Worm (Caenorhabditis elegans): ENCODE data around the gene sre-15.

Gene sre-15

ce11 chrIV:12208984-12209676, 35.5 kb downstream of the sre-15 start, which contains the start of the genes marb-1 and F35G2.3 (continued):
- peak; percentile 26 for TF ChIP-seq F13H6.1 (tag; optimal IDR thresholded peaks at IDR 0.05)
- peak; percentile 93 for TF ChIP-seq R02D3.7 (tag; optimal IDR thresholded peaks at IDR 0.05)
- peak; percentile 20 for TF ChIP-seq sma-3 (GFP tag; optimal IDR thresholded peaks at IDR 0.05)
- peak; percentile 94 for TF ChIP-seq gmeb-1 (tag; optimal IDR thresholded peaks at IDR 0.05)
- TF ChIP-seq unc-39 (tag; optimal IDR thresholded peaks at IDR 0.05), result no peak
- TF ChIP-seq elt-1 (tag; optimal IDR thresholded peaks at IDR 0.05), result no peak
- no peak for TF ChIP-seq nhr-10 (tag; optimal IDR thresholded peaks at IDR 0.05)
- TF ChIP-seq crh-2 (tag; optimal IDR thresholded peaks at IDR 0.05), result peak; percentile 54
- TF ChIP-seq Y55F3AM.14 (GFP tag; optimal IDR thresholded peaks at IDR 0.05), result no peak
- TF ChIP-seq ztf-11 (tag; optimal IDR thresholded peaks at IDR 0.05), result no peak
- no peak for TF ChIP-seq nhr-11 (tag; optimal IDR thresholded peaks at IDR 0.05)
- peak; percentile 29 to 80 for TF ChIP-seq lsy-2 (tag; optimal IDR thresholded peaks at IDR 0.05)
- no peak for TF ChIP-seq aly-2 (tag; optimal IDR thresholded peaks at IDR 0.05)
- TF ChIP-seq nhr-21 (tag; optimal IDR thresholded peaks at IDR 0.05), result peak; percentile 45

- TF ChIP-seq ama-1 (optimal IDR thresholded peaks at IDR 0.05) (peak; percentile 51), nhr-129 (tag; optimal IDR thresholded peaks at IDR 0.05) (peak; percentile 47), R02D3.7 (tag; optimal IDR thresholded peaks at IDR 0.05) (no peak)
These were observed 36.7 kb downstream of the sre-15 start for ce11 chrIV:12207873-12208272.

ce11 chrIV:12207454-12207853, 37.2 kb downstream of the sre-15 start:
- TF ChIP-seq unc-62 (GFP tag; optimal IDR thresholded peaks at IDR 0.05) (no peak), ztf-1 (GFP tag; conservative IDR thresholded peaks at IDR 0.05) (no peak), F13H6.1 (tag; optimal IDR thresholded peaks at IDR 0.05) (no peak), elt-3 (tag; optimal IDR thresholded peaks at IDR 0.05) (no peak), nhr-11 (tag; optimal IDR thresholded peaks at IDR 0.05) (no peak), unc-39 (tag; optimal IDR thresholded peaks at IDR 0.05) (no peak), peb-1 (tag; optimal IDR thresholded peaks at IDR 0.05) (no peak), nhr-237 (tag; optimal IDR thresholded peaks at IDR 0.05) (no peak), nhr-77 (tag; optimal IDR thresholded peaks at IDR 0.05) (no peak), sma-3 (GFP tag; optimal IDR thresholded peaks at IDR 0.05) (no peak), alr-1 (tag; optimal IDR thresholded peaks at IDR 0.05) (no peak)

- TF ChIP-seq ztf-11 (tag; optimal IDR thresholded peaks at IDR 0.05), result no peak
- TF ChIP-seq nhr-129 (tag; optimal IDR thresholded peaks at IDR 0.05), result peak; percentile 43
- no peak for TF ChIP-seq mdl-1 (tag; optimal IDR thresholded peaks at IDR 0.05)
- TF ChIP-seq sma-9 (GFP tag; optimal IDR thresholded peaks at IDR 0.05), result no peak
- no peak for TF ChIP-seq sma-9 (tag; optimal IDR thresholded peaks at IDR 0.05)
These were observed 40.6 kb downstream of the sre-15 start for ce11 chrIV:12203968-12204367.

ce11 chrIV:12202949-12203348, 41.7 kb downstream of the sre-15 start, which contains the start of gene F35G2.1:
F35G2.1 (plus strand) TSS chrIV:12203249.
- no peak for TF ChIP-seq nhr-21 (tag; optimal IDR thresholded peaks at IDR 0.05)
- TF ChIP-seq mdl-1 (tag; optimal IDR thresholded peaks at IDR 0.05), result no peak
- TF ChIP-seq sem-4 (tag; optimal IDR thresholded peaks at IDR 0.05), result no peak
- no peak for TF ChIP-seq unc-62 (GFP tag; optimal IDR thresholded peaks at IDR 0.05)
- no peak for TF ChIP-seq skn-1 (tag; optimal IDR thresholded peaks at IDR 0.05)
- TF ChIP-seq sma-3 (GFP tag; optimal IDR thresholded peaks at IDR 0.05), result no peak
- no peak for TF ChIP-seq crh-2 (tag; optimal IDR thresholded peaks at IDR 0.05)

ce11 chrIV:12202000-12202399, 42.6 kb downstream of the sre-15 start:
- TF ChIP-seq F13H6.1 (tag; optimal IDR thresholded peaks at IDR 0.05), result peak; percentile 53
- peak; percentile 23 for TF ChIP-seq sma-9 (GFP tag; optimal IDR thresholded peaks at IDR 0.05)
- TF ChIP-seq sma-9 (tag; optimal IDR thresholded peaks at IDR 0.05), result no peak
- TF ChIP-seq ceh-82 (tag; optimal IDR thresholded peaks at IDR 0.05), result no peak
- peak; percentile 29 for TF ChIP-seq nhr-129 (tag; optimal IDR thresholded peaks at IDR 0.05)

- no peak for TF ChIP-seq sem-4 (tag; optimal IDR thresholded peaks at IDR 0.05)
- no peak for TF ChIP-seq ztf-11 (tag; optimal IDR thresholded peaks at IDR 0.05)
- TF ChIP-seq F13H6.1 (tag; optimal IDR thresholded peaks at IDR 0.05), result peak; percentile 77
- no peak for TF ChIP-seq lin-39 (tag; optimal IDR thresholded peaks at IDR 0.05)
- no peak for TF ChIP-seq mab-5 (tag; optimal IDR thresholded peaks at IDR 0.05)
- no peak for TF ChIP-seq nhr-77 (tag; optimal IDR thresholded peaks at IDR 0.05)
- TF ChIP-seq ceh-16 (tag; optimal IDR thresholded peaks at IDR 0.05), result no peak
- no peak for TF ChIP-seq gmeb-1 (tag; optimal IDR thresholded peaks at IDR 0.05)
- TF ChIP-seq sma-9 (GFP tag; optimal IDR thresholded peaks at IDR 0.05), result no peak
- no peak for TF ChIP-seq sma-9 (tag; optimal IDR thresholded peaks at IDR 0.05)
- TF ChIP-seq unc-62 (GFP tag; optimal IDR thresholded peaks at IDR 0.05), result no peak
- peak; percentile 65 for TF ChIP-seq nhr-129 (tag; optimal IDR thresholded peaks at IDR 0.05)
These were observed 43.8 kb downstream of the sre-15 start for ce11 chrIV:12200812-12201211.

Measured in whole organism, L2 larva.